Fruit fly (Drosophila melanogaster) whole organism, embryonic: ENCODE measurements around the gene Calr.

Experiments
- BEAF-32 ChIP-seq: fragments of 200-800 bp; sonication (Bioruptor generic); optimal IDR thresholded peaks from 3 replicates; lab custom pipeline; 2017; ENCODE audit warnings: missing biosample characterization, missing genetic modification characterization, mild to moderate bottlenecking, moderate library complexity, missing genetic modification reagents
- CG1024 ChIP-seq: fragments of 200-800 bp; sonication (Bioruptor generic); IDR thresholded peaks from 2 replicates; pipeline ENCODE4 v1.3.6; 2022; ENCODE audit warnings: missing biosample characterization, missing genetic modification characterization
- CG10543 ChIP-seq: fragments of 200-800 bp; sonication (Bioruptor generic); optimal IDR thresholded peaks from 3 replicates; lab custom pipeline; 2017; ENCODE audit warnings: missing biosample characterization, mild to moderate bottlenecking, missing genetic modification characterization, moderate library complexity
- CG11085 ChIP-seq: fragments of 200-800 bp; sonication (Bioruptor generic); IDR thresholded peaks from 2 replicates; pipeline ENCODE4 v1.3.6; 2022; ENCODE audit warnings: missing biosample characterization, missing genetic modification characterization
- CG11247 ChIP-seq: fragments of 200-800 bp; sonication (Bioruptor generic); IDR thresholded peaks from 2 replicates; pipeline ENCODE4 v1.3.6; 2022; ENCODE audit warnings: missing biosample characterization, missing genetic modification characterization
- CG12219 ChIP-seq: fragments of 200-800 bp; sonication (Bioruptor generic); optimal IDR thresholded peaks from 3 replicates; lab custom pipeline; 2018; ENCODE audit warnings: missing biosample characterization, mild to moderate bottlenecking, missing genetic modification characterization
- CG12299 ChIP-seq: fragments of 200-800 bp; sonication (Bioruptor generic); optimal IDR thresholded peaks from 2 replicates; lab custom pipeline; 2018; ENCODE audit warnings: missing biosample characterization, mild to moderate bottlenecking, missing genetic modification characterization
- CG13123 ChIP-seq: fragments of 200-800 bp; sonication (Bioruptor generic); optimal IDR thresholded peaks from 2 replicates; lab custom pipeline; 2016; ENCODE audit warnings: missing biosample characterization, missing genetic modification characterization
- CG16813 ChIP-seq: fragments of 200-800 bp; sonication (Bioruptor generic); IDR thresholded peaks from 3 replicates; pipeline ENCODE4 v1.3.6; 2022; ENCODE audit warnings: missing biosample characterization, missing genetic modification characterization; ENCODE audit not compliant: partially characterized antibody
- CG17802 ChIP-seq: fragments of 200-800 bp; sonication (Bioruptor generic); optimal IDR thresholded peaks from 2 replicates; lab custom pipeline; 2018; ENCODE audit warnings: missing biosample characterization, mild to moderate bottlenecking, missing genetic modification characterization, moderate library complexity
- CG17829 ChIP-seq: fragments of 200-800 bp; optimal IDR thresholded peaks from 2 replicates; lab custom pipeline; 2019; ENCODE audit warnings: missing biosample characterization, mild to moderate bottlenecking, missing genetic modification characterization, moderate library complexity
- CG1792 ChIP-seq: fragments of 200-800 bp; sonication (Bioruptor generic); optimal IDR thresholded peaks from 2 replicates; lab custom pipeline; 2016; ENCODE audit warnings: missing biosample characterization, missing genetic modification characterization
- CG30431 ChIP-seq: fragments of 200-800 bp; sonication (Bioruptor generic); optimal IDR thresholded peaks from 2 replicates; lab custom pipeline; 2017; ENCODE audit warnings: missing biosample characterization, missing genetic modification characterization
- CG31388 ChIP-seq: fragments of 200-800 bp; sonication (Bioruptor generic); optimal IDR thresholded peaks from 2 replicates; lab custom pipeline; 2016; ENCODE audit warnings: missing biosample characterization, missing genetic modification characterization
- CG4360 ChIP-seq: fragments of 200-800 bp; sonication (Bioruptor generic); IDR thresholded peaks from 2 replicates; pipeline ENCODE4 v1.3.6; 2022; ENCODE audit warnings: missing biosample characterization, missing genetic modification characterization
- CG4707 ChIP-seq: fragments of 200-800 bp; sonication (Bioruptor generic); optimal IDR thresholded peaks from 2 replicates; lab custom pipeline; 2018; ENCODE audit warnings: missing biosample characterization, mild to moderate bottlenecking, missing genetic modification characterization, moderate library complexity
- CG4730 ChIP-seq: fragments of 200-800 bp; sonication (Bioruptor generic); IDR thresholded peaks from 2 replicates; pipeline ENCODE4 v1.3.6; 2022; ENCODE audit warnings: missing biosample characterization, missing genetic modification characterization
- CG6683 ChIP-seq: fragments of 200-800 bp; sonication (Bioruptor generic); optimal IDR thresholded peaks from 2 replicates; lab custom pipeline; 2017; ENCODE audit warnings: missing biosample characterization, mild to moderate bottlenecking, missing genetic modification characterization, missing genetic modification reagents
- CHES-1-like ChIP-seq: fragments of 200-800 bp; sonication (Bioruptor generic); optimal IDR thresholded peaks from 2 replicates; lab custom pipeline; 2016; ENCODE audit warnings: missing biosample characterization, missing genetic modification characterization
- Camta ChIP-seq: fragments of 200-800 bp; sonication (Bioruptor generic); optimal IDR thresholded peaks from 2 replicates; lab custom pipeline; 2016; ENCODE audit warnings: missing biosample characterization, missing genetic modification characterization
- Dad ChIP-seq: fragments of 200-800 bp; sonication (Bioruptor generic); optimal IDR thresholded peaks from 3 replicates; lab custom pipeline; 2016; ENCODE audit warnings: missing biosample characterization, missing genetic modification characterization
- Gsc ChIP-seq: fragments of 200-800 bp; sonication (Bioruptor generic); IDR thresholded peaks from 2 replicates; pipeline ENCODE4 v1.3.6; 2022; ENCODE audit warnings: missing biosample characterization, missing genetic modification characterization
- Hand ChIP-seq: fragments of 200-800 bp; sonication (Bioruptor generic); optimal IDR thresholded peaks from 2 replicates; lab custom pipeline; 2017; ENCODE audit warnings: mild to moderate bottlenecking, missing biosample characterization, missing genetic modification reagents, missing genetic modification characterization
- Oli ChIP-seq: fragments of 200-800 bp; sonication (Bioruptor generic); optimal IDR thresholded peaks from 2 replicates; lab custom pipeline; 2018; ENCODE audit warnings: missing biosample characterization, mild to moderate bottlenecking, missing genetic modification characterization, moderate library complexity
- Sox102F ChIP-seq: fragments of 200-800 bp; sonication (Bioruptor generic); optimal IDR thresholded peaks from 2 replicates; lab custom pipeline; 2018; ENCODE audit warnings: missing biosample characterization, mild to moderate bottlenecking, missing genetic modification characterization, moderate library complexity
- Tbp ChIP-seq: fragments of >200 bp; optimal IDR thresholded peaks from 2 replicates; lab custom pipeline; 2018; ENCODE audit warnings: missing biosample characterization, missing genetic modification characterization
- ac ChIP-seq: fragments of 200-800 bp; sonication (Bioruptor generic); optimal IDR thresholded peaks from 3 replicates; lab custom pipeline; 2017; ENCODE audit warnings: missing biosample characterization, mild to moderate bottlenecking, missing genetic modification characterization
- amos ChIP-seq: fragments of 200-800 bp; sonication (Bioruptor generic); IDR thresholded peaks from 2 replicates; pipeline ENCODE4 v1.3.6; 2022; ENCODE audit warnings: missing biosample characterization, missing genetic modification characterization; ENCODE audit not compliant: partially characterized antibody
- cas ChIP-seq: fragments of 200-800 bp; sonication (Bioruptor generic); IDR thresholded peaks from 2 replicates; pipeline ENCODE4 v1.3.6; 2022; ENCODE audit warnings: missing biosample characterization, missing genetic modification characterization
- cwo ChIP-seq: fragments of 200-800 bp; sonication (Bioruptor generic); optimal IDR thresholded peaks from 3 replicates; lab custom pipeline; 2017; ENCODE audit warnings: missing biosample characterization, missing genetic modification characterization, mild to moderate bottlenecking, moderate library complexity, missing genetic modification reagents
- disco-r ChIP-seq: fragments of 200-800 bp; sonication (Bioruptor generic); optimal IDR thresholded peaks from 2 replicates; lab custom pipeline; 2016; ENCODE audit warnings: missing biosample characterization, missing genetic modification characterization
- ftz-f1 ChIP-seq: fragments of 200-800 bp; sonication (Bioruptor generic); optimal IDR thresholded peaks from 2 replicates; lab custom pipeline; 2016; ENCODE audit warnings: missing biosample characterization, missing genetic modification characterization
- jing ChIP-seq: fragments of 200-800 bp; sonication (Bioruptor generic); optimal IDR thresholded peaks from 2 replicates; lab custom pipeline; 2018; ENCODE audit warnings: missing biosample characterization, mild to moderate bottlenecking, missing genetic modification characterization
- lov ChIP-seq, 2 experiments: fragments of 200-800 bp in 1 of 2; fragments of >200 bp in 1 of 2; sonication (Bioruptor generic) in 1 of 2; IDR thresholded peaks in 1 of 2; optimal IDR thresholded peaks in 1 of 2; 2 replicates in 1 of 2; 3 replicates in 1 of 2; pipeline versions ENCODE4 v1.3.6 to Lab custom; 2017 to 2022; ENCODE audit warnings: missing biosample characterization in 1 of 2, missing genetic modification characterization in 1 of 2
- p53 ChIP-seq: fragments of 200-800 bp; sonication (Bioruptor generic); optimal IDR thresholded peaks from 2 replicates; lab custom pipeline; 2016; ENCODE audit warnings: missing biosample characterization, missing genetic modification characterization
- pan ChIP-seq, 4 experiments: fragments of >200 bp in 3 of 4; fragments of 200-800 bp in 1 of 4; sonication (Bioruptor generic) in 1 of 4; optimal IDR thresholded peaks in 3 of 4; IDR thresholded peaks in 1 of 4; 2 replicates each; pipeline versions ENCODE4 v1.3.6 to Lab custom; 2017 to 2022; ENCODE audit warnings: missing biosample characterization in 2 of 4, missing genetic modification characterization in 2 of 4, mixed read lengths in 1 of 4
- pum ChIP-seq: fragments of 200-800 bp; sonication (Bioruptor generic); optimal IDR thresholded peaks from 2 replicates; lab custom pipeline; 2016; ENCODE audit warnings: missing biosample characterization, missing genetic modification characterization
- run ChIP-seq: fragments of 200-800 bp; sonication (Bioruptor generic); optimal IDR thresholded peaks from 3 replicates; lab custom pipeline; 2018; ENCODE audit warnings: missing biosample characterization, mild to moderate bottlenecking, missing genetic modification characterization
- salm ChIP-seq: fragments of 200-800 bp; sonication (Bioruptor generic); optimal IDR thresholded peaks from 2 replicates; lab custom pipeline; 2018; ENCODE audit warnings: missing biosample characterization, mild to moderate bottlenecking, missing genetic modification characterization
- slbo ChIP-seq: fragments of 200-800 bp; sonication (Bioruptor generic); IDR thresholded peaks from 2 replicates; pipeline ENCODE4 v1.3.6; 2022; ENCODE audit warnings: missing biosample characterization, missing genetic modification characterization
- so ChIP-seq: fragments of 200-800 bp; sonication (Bioruptor generic); IDR thresholded peaks from 3 replicates; pipeline ENCODE4 v1.3.6; 2022; ENCODE audit warnings: missing biosample characterization, missing genetic modification characterization
- stwl ChIP-seq: fragments of 200-800 bp; sonication (Bioruptor generic); optimal IDR thresholded peaks from 3 replicates; lab custom pipeline; 2018; ENCODE audit warnings: missing biosample characterization, mild to moderate bottlenecking, missing genetic modification characterization, moderate library complexity
- tap ChIP-seq: fragments of 200-800 bp; optimal IDR thresholded peaks from 3 replicates; lab custom pipeline; 2019; ENCODE audit warnings: missing biosample characterization, mild to moderate bottlenecking, missing genetic modification characterization, moderate library complexity
- tio ChIP-seq: fragments of 200-800 bp; sonication (Bioruptor generic); optimal IDR thresholded peaks from 2 replicates; lab custom pipeline; 2017; ENCODE audit warnings: missing biosample characterization, missing genetic modification characterization, inconsistent platforms
- tna ChIP-seq: fragments of 200-800 bp; sonication (Bioruptor generic); IDR thresholded peaks from 2 replicates; pipeline ENCODE4 v1.3.6; 2022; ENCODE audit warnings: missing biosample characterization, missing genetic modification characterization; ENCODE audit not compliant: partially characterized antibody
- tx ChIP-seq: fragments of 200-800 bp; sonication (Bioruptor generic); optimal IDR thresholded peaks from 2 replicates; lab custom pipeline; 2016; ENCODE audit warnings: missing biosample characterization, missing genetic modification characterization
- unpg ChIP-seq: fragments of 200-800 bp; sonication (Bioruptor generic); optimal IDR thresholded peaks from 3 replicates; lab custom pipeline; 2018; ENCODE audit warnings: missing biosample characterization, mild to moderate bottlenecking, missing genetic modification characterization, moderate library complexity
- wdn ChIP-seq: fragments of 200-800 bp; sonication (Bioruptor generic); IDR thresholded peaks from 2 replicates; pipeline ENCODE4 v1.3.6; 2022; ENCODE audit warnings: missing biosample characterization, missing genetic modification characterization
- z ChIP-seq: fragments of 200-800 bp; sonication (Bioruptor generic); IDR thresholded peaks from 3 replicates; pipeline ENCODE4 v1.3.6; 2022; ENCODE audit warnings: missing biosample characterization, missing genetic modification characterization

Calr gene

dm6 chr3R:9586663-9587248 is 43.9 kb downstream of the Calr start, which contains the start of gene P58IPK (continued):
- TF ChIP-seq cwo (GFP tag; lab: Kevin White, UChicago) (no peak), jing (no peak), salm (tag; lab: Kevin White, UChicago) (no peak), amos (GFP tag; lab: Robert Waterston, UW) (peak; percentile 97), disco-r (GFP tag; lab: Kevin White, UChicago) (peak; percentile 10), CG30431 (GFP tag; lab: Kevin White, UChicago) (peak; percentile 1), pan (optimal IDR thresholded peaks at IDR 0.05; lab: Kevin White, UChicago) (no peak), pan (GFP tag; optimal IDR thresholded peaks at IDR 0.05 in 1 of 2, IDR thresholded peaks at IDR 0.05 in 1 of 2) (peak in 1 of 2 experiments; percentile 44), CG4707 (no peak), z (GFP tag; lab: Robert Waterston, UW) (no peak), ac (GFP tag; lab: Kevin White, UChicago) (no peak), CG4730 (GFP tag; lab: Robert Waterston, UW) (peak; percentile 20; the same call in 1 of the 2 replicates), tna (GFP tag; lab: Robert Waterston, UW) (peak; percentile 88), CG17829 (tag; lab: Kevin White, UChicago) (peak; percentile 64), CG6683 (no peak), CG12219 (no peak), Camta (GFP tag; lab: Kevin White, UChicago) (peak; percentile 41), Tbp (GFP tag; lab: Kevin White, UChicago) (no peak), tx (GFP tag; lab: Kevin White, UChicago) (peak; percentile 71), CG11085 (no peak), CG31388 (GFP tag; lab: Kevin White, UChicago) (no peak), BEAF-32 (peak; percentile 99), wdn (GFP tag; lab: Robert Waterston, UW) (0 out of 2 replicates have a peak, but pooled peaks have one; percentile 41), run (no peak), pum (GFP tag; lab: Kevin White, UChicago) (peak; percentile 67), CG16813 (GFP tag; lab: Robert Waterston, UW) (peak; percentile 97), CG1792 (GFP tag; lab: Kevin White, UChicago) (peak; percentile 53), Dad (peak; percentile 72), unpg (GFP tag; lab: Kevin White, UChicago) (peak; percentile 14), cas (GFP tag; lab: Robert Waterston, UW) (peak; percentile 38; the same call in 1 of the 2 replicates), tap (tag; lab: Kevin White, UChicago) (no peak), Oli (tag; lab: Kevin White, UChicago) (peak; percentile 0), stwl (peak; percentile 55), CG13123 (GFP tag; lab: Kevin White, UChicago) (peak; percentile 12), so (GFP tag; lab: Robert Waterston, UW) (no peak), Hand (GFP tag; lab: Kevin White, UChicago) (no peak), ftz-f1 (GFP tag; lab: Kevin White, UChicago) (peak; percentile 59), p53 (peak; percentile 60), CG12299 (tag; lab: Kevin White, UChicago) (peak; percentile 26), Sox102F (GFP tag; lab: Kevin White, UChicago) (no peak), CG10543 (GFP tag; lab: Kevin White, UChicago) (peak; percentile 7), CG11247 (GFP tag; lab: Robert Waterston, UW) (peak; percentile 45; the same call in 1 of the 2 replicates), CG17802 (peak; percentile 76), Gsc (GFP tag; lab: Robert Waterston, UW) (no peak), lov (optimal IDR thresholded peaks at IDR 0.05; lab: Kevin White, UChicago) (no peak), lov (GFP tag; IDR thresholded peaks at IDR 0.05; lab: Robert Waterston, UW) (0 out of 3 replicates have a peak, but pooled peaks have one; percentile 37), CG1024 (GFP tag; lab: Robert Waterston, UW) (no peak), slbo (GFP tag; lab: Robert Waterston, UW) (peak; percentile 91), tio (GFP tag; lab: Kevin White, UChicago) (no peak), CHES-1-like (GFP tag; lab: Kevin White, UChicago) (peak; percentile 69), CG4360 (no peak)
